Worm (Caenorhabditis elegans) whole organism, late embryonic: Measurements from ENCODE around the gene Y41E3.1.

ENCODE experiments used
- F13H6.1 ChIP-seq: sonication (generic microtip); optimal IDR thresholded peaks from 2 replicates; lab custom pipeline; 2016; ENCODE audit warnings: missing genetic modification characterization, missing compliant biosample characterization
- K09A11.1 ChIP-seq: sonication (generic microtip); optimal IDR thresholded peaks from 2 replicates; lab custom pipeline; 2017; ENCODE audit warnings: antibody characterized with exemption, mild to moderate bottlenecking, missing genetic modification characterization, missing compliant biosample characterization; ENCODE audit not compliant: insufficient read depth
- Y22D7AL.16 ChIP-seq: sonication (generic microtip); optimal IDR thresholded peaks from 2 replicates; lab custom pipeline; 2016; ENCODE audit warnings: missing genetic modification characterization, missing compliant biosample characterization
- ahr-1 ChIP-seq: sonication (generic microtip); optimal IDR thresholded peaks from 2 replicates; lab custom pipeline; 2016; ENCODE audit warnings: missing genetic modification characterization, missing compliant biosample characterization
- ama-1 ChIP-seq: fragments of 150-350 bp; optimal IDR thresholded peaks from 2 replicates; lab custom pipeline; 2014
- ceh-14 ChIP-seq: sonication (generic microtip); optimal IDR thresholded peaks from 2 replicates; lab custom pipeline; 2016; ENCODE audit warnings: missing genotype, missing genetic modification characterization, missing compliant biosample characterization
- ceh-18 ChIP-seq: sonication (generic microtip); optimal IDR thresholded peaks from 2 replicates; lab custom pipeline; 2016; ENCODE audit warnings: missing genetic modification characterization, missing compliant biosample characterization
- ceh-19 ChIP-seq: fragments of 200-800 bp; sonication (Bioruptor generic); optimal IDR thresholded peaks from 2 replicates; lab custom pipeline; 2018; ENCODE audit warnings: mild to moderate bottlenecking, missing genetic modification characterization, missing compliant biosample characterization
- ceh-2 ChIP-seq: sonication (generic microtip); optimal IDR thresholded peaks from 2 replicates; lab custom pipeline; 2016; ENCODE audit warnings: missing genotype, missing genetic modification characterization, missing compliant biosample characterization
- ceh-24 ChIP-seq: sonication (generic microtip); optimal IDR thresholded peaks from 2 replicates; lab custom pipeline; 2016; ENCODE audit warnings: mild to moderate bottlenecking, missing genetic modification characterization, missing compliant biosample characterization
- ceh-30 ChIP-seq: fragments of 150-350 bp; optimal IDR thresholded peaks from 2 replicates; lab custom pipeline; 2014; ENCODE audit warnings: missing biosample characterization, missing genetic modification characterization
- ceh-34 ChIP-seq: sonication (generic microtip); optimal IDR thresholded peaks from 2 replicates; lab custom pipeline; 2016; ENCODE audit warnings: mild to moderate bottlenecking, missing genetic modification characterization, missing compliant biosample characterization
- ceh-48 ChIP-seq: sonication (generic microtip); optimal IDR thresholded peaks from 2 replicates; lab custom pipeline; 2016; ENCODE audit warnings: missing genetic modification characterization, inconsistent platforms, missing compliant biosample characterization
- dmd-4 ChIP-seq: sonication (generic microtip); optimal IDR thresholded peaks from 2 replicates; lab custom pipeline; 2016; ENCODE audit warnings: borderline replicate concordance, missing genetic modification characterization, missing compliant biosample characterization
- dve-1 ChIP-seq: sonication (generic microtip); optimal IDR thresholded peaks from 2 replicates; lab custom pipeline; 2017; ENCODE audit warnings: antibody characterized with exemption, mild to moderate bottlenecking, missing genetic modification characterization, missing compliant biosample characterization
- elt-2 ChIP-seq: sonication (generic microtip); optimal IDR thresholded peaks from 2 replicates; lab custom pipeline; 2016; ENCODE audit warnings: missing genetic modification reagents, missing genetic modification characterization, missing compliant biosample characterization
- elt-4 ChIP-seq: sonication (generic microtip); optimal IDR thresholded peaks from 2 replicates; lab custom pipeline; 2016; ENCODE audit warnings: missing genetic modification characterization, missing compliant biosample characterization
- fax-1 ChIP-seq: sonication (generic microtip); optimal IDR thresholded peaks from 2 replicates; lab custom pipeline; 2016; ENCODE audit warnings: missing genotype, missing genetic modification characterization, missing compliant biosample characterization
- fkh-6 ChIP-seq: sonication (generic microtip); optimal IDR thresholded peaks from 2 replicates; lab custom pipeline; 2016; ENCODE audit warnings: missing genetic modification characterization, missing compliant biosample characterization
- gmeb-2 ChIP-seq: sonication (generic microtip); optimal IDR thresholded peaks from 2 replicates; lab custom pipeline; 2016; ENCODE audit warnings: missing genetic modification characterization, inconsistent platforms, missing compliant biosample characterization
- hlh-13 ChIP-seq: fragments of 200-800 bp; sonication (Bioruptor generic); optimal IDR thresholded peaks from 2 replicates; lab custom pipeline; 2018; ENCODE audit warnings: mild to moderate bottlenecking, missing genetic modification characterization, missing compliant biosample characterization
- hlh-15 ChIP-seq: sonication (generic microtip); optimal IDR thresholded peaks from 2 replicates; lab custom pipeline; 2016; ENCODE audit warnings: missing genetic modification characterization, missing compliant biosample characterization
- hlh-6 ChIP-seq: sonication (generic microtip); optimal IDR thresholded peaks from 2 replicates; lab custom pipeline; 2016; ENCODE audit warnings: missing genotype, missing genetic modification characterization, missing compliant biosample characterization
- hlh-8 ChIP-seq: sonication (generic microtip); optimal IDR thresholded peaks from 2 replicates; lab custom pipeline; 2016; ENCODE audit warnings: missing genotype, missing genetic modification characterization, missing compliant biosample characterization
- madf-2 ChIP-seq: sonication (generic microtip); optimal IDR thresholded peaks from 2 replicates; lab custom pipeline; 2017; ENCODE audit warnings: missing genetic modification characterization, missing compliant biosample characterization
- nhr-11 ChIP-seq: fragments of 150-350 bp; optimal IDR thresholded peaks from 2 replicates; lab custom pipeline; 2014; ENCODE audit warnings: missing biosample characterization, missing genetic modification characterization
- npax-4 ChIP-seq: sonication (generic microtip); optimal IDR thresholded peaks from 2 replicates; lab custom pipeline; 2016; ENCODE audit warnings: missing genetic modification characterization, missing compliant biosample characterization
- odd-2 ChIP-seq: sonication (generic microtip); optimal IDR thresholded peaks from 2 replicates; lab custom pipeline; 2017; ENCODE audit warnings: antibody characterized with exemption, mild to moderate bottlenecking, missing genetic modification characterization, missing compliant biosample characterization
- pha-2 ChIP-seq: sonication (generic microtip); optimal IDR thresholded peaks from 2 replicates; lab custom pipeline; 2017; ENCODE audit warnings: mild to moderate bottlenecking, missing genetic modification characterization, missing compliant biosample characterization
- pqm-1 ChIP-seq: sonication (generic microtip); optimal IDR thresholded peaks from 2 replicates; lab custom pipeline; 2016; ENCODE audit warnings: missing genetic modification characterization, missing compliant biosample characterization
- pros-1 ChIP-seq: fragments of 150-350 bp; optimal IDR thresholded peaks from 2 replicates; lab custom pipeline; 2014; ENCODE audit warnings: missing biosample characterization, missing genetic modification reagents, missing genetic modification characterization
- ref-2 ChIP-seq: sonication (generic microtip); optimal IDR thresholded peaks from 2 replicates; lab custom pipeline; 2016; ENCODE audit warnings: missing genetic modification characterization, missing compliant biosample characterization
- sdc-2 ChIP-seq: sonication (generic microtip); optimal IDR thresholded peaks from 2 replicates; lab custom pipeline; 2016; ENCODE audit warnings: missing genotype, missing genetic modification characterization, missing compliant biosample characterization
- sox-2 ChIP-seq: fragments of 200-800 bp; sonication (Bioruptor generic); IDR thresholded peaks from 2 replicates; pipeline ENCODE4 v1.3.6; 2022; ENCODE audit warnings: missing genetic modification reagents, missing genetic modification characterization, missing compliant biosample characterization
- sox-4 ChIP-seq: sonication (generic microtip); optimal IDR thresholded peaks from 2 replicates; lab custom pipeline; 2017; ENCODE audit warnings: mild to moderate bottlenecking, missing genetic modification characterization, inconsistent platforms, missing compliant biosample characterization
- syd-9 ChIP-seq: sonication (generic microtip); optimal IDR thresholded peaks from 2 replicates; lab custom pipeline; 2016; ENCODE audit warnings: mild to moderate bottlenecking, missing genetic modification characterization, moderate library complexity, missing compliant biosample characterization
- tbx-2 ChIP-seq: sonication (generic microtip); optimal IDR thresholded peaks from 2 replicates; lab custom pipeline; 2016; ENCODE audit warnings: missing genetic modification characterization, missing compliant biosample characterization
- tbx-7 ChIP-seq: sonication (generic microtip); optimal IDR thresholded peaks from 2 replicates; lab custom pipeline; 2016; ENCODE audit warnings: missing genotype, missing genetic modification characterization, missing compliant biosample characterization
- ttx-3 ChIP-seq: sonication (generic microtip); optimal IDR thresholded peaks from 2 replicates; lab custom pipeline; 2016; ENCODE audit warnings: missing genetic modification reagents, missing genetic modification characterization, missing compliant biosample characterization
- unc-3 ChIP-seq, 2 experiments: fragments of 200-800 bp in 1 of 2; sonication (Bioruptor generic) in 1 of 2; sonication (generic microtip) in 1 of 2; conservative IDR thresholded peaks in 1 of 2; optimal IDR thresholded peaks in 1 of 2; 2 replicates each; pipeline versions ENCODE4 v1.3.6 to Lab custom; 2016 to 2022; ENCODE audit warnings: missing compliant biosample characterization in 2 of 2, missing genetic modification characterization in 2 of 2, missing genetic modification reagents in 1 of 2
- unc-86 ChIP-seq: sonication (generic microtip); optimal IDR thresholded peaks from 2 replicates; lab custom pipeline; 2016; ENCODE audit warnings: missing genetic modification characterization, missing compliant biosample characterization
- ztf-16 ChIP-seq: sonication (generic microtip); optimal IDR thresholded peaks from 2 replicates; lab custom pipeline; 2017; ENCODE audit warnings: missing genetic modification characterization, missing compliant biosample characterization

Y41E3.1 gene

ce11 chrIV:14956693-14957281 lies 1.9 kb downstream of the Y41E3.1 start:
- TF ChIP-seq elt-2, result peak; percentile 14
- no peak for TF ChIP-seq npax-4 (tag; lab: Kevin White, UChicago)
- TF ChIP-seq sox-2 (GFP tag; lab: Robert Waterston, UW), result no peak
- no peak for TF ChIP-seq sdc-2
- TF ChIP-seq fkh-6 (tag; lab: Kevin White, UChicago), result no peak
- peak; percentile 44 for TF ChIP-seq ama-1
- TF ChIP-seq, all 69 proteins: peak for 2

- TF ChIP-seq madf-2 (tag; lab: Kevin White, UChicago) (no peak), ceh-48 (no peak), ahr-1 (tag; lab: Kevin White, UChicago) (no peak), elt-2 (no peak), ceh-14 (no peak), tbx-7 (tag; lab: Kevin White, UChicago) (no peak), unc-3 (GFP tag; conservative IDR thresholded peaks at IDR 0.05; lab: Robert Waterston, UW) (no peak), unc-3 (tag; optimal IDR thresholded peaks at IDR 0.05; lab: Kevin White, UChicago) (no peak), Y22D7AL.16 (tag; lab: Kevin White, UChicago) (no peak), fkh-6 (tag; lab: Kevin White, UChicago) (no peak), sdc-2 (no peak), gmeb-2 (tag; lab: Kevin White, UChicago) (no peak), ceh-18 (tag; lab: Kevin White, UChicago) (no peak), ref-2 (tag; lab: Kevin White, UChicago) (no peak)
Measured at ce11 chrIV:14954842-14955241, 3.8 kb downstream of the Y41E3.1 start.

ce11 chrIV:14953802-14954201 lies 4.9 kb downstream of the Y41E3.1 start:
- TF ChIP-seq dmd-4 (tag; lab: Kevin White, UChicago) (no peak), fax-1 (tag; lab: Kevin White, UChicago) (no peak), hlh-6 (no peak), hlh-8 (tag; lab: Kevin White, UChicago) (no peak), ahr-1 (tag; lab: Kevin White, UChicago) (no peak), Y22D7AL.16 (tag; lab: Kevin White, UChicago) (no peak), pha-2 (tag; lab: Kevin White, UChicago) (no peak), ceh-19 (no peak), ttx-3 (tag; lab: Kevin White, UChicago) (no peak), ztf-16 (no peak), odd-2 (tag; lab: Kevin White, UChicago) (no peak), tbx-2 (tag; lab: Kevin White, UChicago) (no peak), ceh-2 (no peak)

- no peak for TF ChIP-seq hlh-15 (tag; lab: Kevin White, UChicago)
- no peak for TF ChIP-seq ceh-24
- TF ChIP-seq F13H6.1 (tag; lab: Kevin White, UChicago), result no peak
- TF ChIP-seq pros-1 (tag; lab: Kevin White, UChicago), result no peak
- TF ChIP-seq pqm-1, result no peak
- TF ChIP-seq elt-4 (tag; lab: Kevin White, UChicago), result no peak
- no peak for TF ChIP-seq unc-86 (tag; lab: Kevin White, UChicago)
- TF ChIP-seq nhr-11, result no peak
- no peak for TF ChIP-seq Y22D7AL.16 (tag; lab: Kevin White, UChicago)
- no peak for TF ChIP-seq ceh-30 (tag; lab: Kevin White, UChicago)
Measured at ce11 chrIV:14950468-14950867, 8.2 kb downstream of the Y41E3.1 start, which contains the start of gene Y41E3.22. Y41E3.22 (plus strand) TSS chrIV:14950710.

ce11 chrIV:14949048-14949447 lies 9.6 kb downstream of the Y41E3.1 start:
- TF ChIP-seq ceh-24 (no peak), K09A11.1 (tag; lab: Kevin White, UChicago) (no peak), hlh-13 (no peak), ceh-34 (tag; lab: Kevin White, UChicago) (no peak), syd-9 (tag; lab: Kevin White, UChicago) (no peak), sox-4 (no peak), dve-1 (no peak)
- TF ChIP-seq, all 69 proteins: peak for 0
